Fruit fly (Drosophila melanogaster) whole organism, pupa: ENCODE data around the gene Atu.

Experiments used
- CG10348 ChIP-seq: fragments of 200-800 bp; sonication (Bioruptor generic); IDR thresholded peaks from 2 replicates; pipeline ENCODE4 v1.3.6; 2022; ENCODE audit warnings: missing biosample characterization, missing genetic modification characterization
- CG12605 ChIP-seq: fragments of 200-800 bp; sonication (Bioruptor generic); IDR thresholded peaks from 2 replicates; pipeline ENCODE4 v1.3.6; 2022; ENCODE audit warnings: missing biosample characterization, missing genetic modification characterization
- CG13204 ChIP-seq: fragments of 200-800 bp; sonication (Bioruptor generic); optimal IDR thresholded peaks from 2 replicates; lab custom pipeline; 2018; ENCODE audit warnings: missing biosample characterization, mild to moderate bottlenecking, missing genetic modification characterization, moderate library complexity
- CG14655 ChIP-seq: fragments of 200-800 bp; sonication (Bioruptor generic); optimal IDR thresholded peaks from 3 replicates; lab custom pipeline; 2017; ENCODE audit warnings: mild to moderate bottlenecking, missing biosample characterization, missing genetic modification reagents, missing genetic modification characterization
- CG15710 ChIP-seq: fragments of 200-800 bp; sonication (Bioruptor generic); optimal IDR thresholded peaks from 2 replicates; lab custom pipeline; 2018; ENCODE audit warnings: missing biosample characterization, mild to moderate bottlenecking, missing genetic modification characterization, moderate library complexity
- CG17806 ChIP-seq: fragments of 200-800 bp; sonication (Bioruptor generic); optimal IDR thresholded peaks from 2 replicates; lab custom pipeline; 2018; ENCODE audit warnings: missing biosample characterization, mild to moderate bottlenecking, missing genetic modification characterization, moderate library complexity
- CG32121 ChIP-seq: fragments of 200-800 bp; sonication (Bioruptor generic); IDR thresholded peaks from 2 replicates; pipeline ENCODE4 v1.3.6; 2022; ENCODE audit warnings: missing biosample characterization, missing genetic modification characterization
- CG34367 ChIP-seq: fragments of 200-800 bp; sonication (Bioruptor generic); optimal IDR thresholded peaks from 2 replicates; lab custom pipeline; 2018; ENCODE audit warnings: missing biosample characterization, mild to moderate bottlenecking, missing genetic modification characterization
- CG4496 ChIP-seq: fragments of 200-800 bp; sonication (Bioruptor generic); IDR thresholded peaks from 3 replicates; pipeline ENCODE4 v1.3.6; 2022; ENCODE audit warnings: missing biosample characterization, missing genetic modification characterization
- CG8159 ChIP-seq: fragments of 200-800 bp; sonication (Bioruptor generic); optimal IDR thresholded peaks from 3 replicates; lab custom pipeline; 2018; ENCODE audit warnings: missing biosample characterization, mild to moderate bottlenecking, missing genetic modification characterization, moderate library complexity
- CG8301 ChIP-seq: fragments of 200-800 bp; sonication (Bioruptor generic); optimal IDR thresholded peaks from 2 replicates; lab custom pipeline; 2018; ENCODE audit warnings: missing biosample characterization, mild to moderate bottlenecking, missing genetic modification characterization
- CG9948 ChIP-seq: fragments of 200-800 bp; sonication (Bioruptor generic); optimal IDR thresholded peaks from 2 replicates; lab custom pipeline; 2018; ENCODE audit warnings: missing biosample characterization, mild to moderate bottlenecking, missing genetic modification characterization, moderate library complexity
- D1 ChIP-seq: fragments of 200-800 bp; sonication (Bioruptor generic); optimal IDR thresholded peaks from 2 replicates; lab custom pipeline; 2018; ENCODE audit warnings: missing biosample characterization, mild to moderate bottlenecking, missing genetic modification characterization, moderate library complexity
- EcR ChIP-seq: fragments of 200-800 bp; sonication (Bioruptor generic); optimal IDR thresholded peaks from 3 replicates; lab custom pipeline; 2019; ENCODE audit warnings: missing biosample characterization, missing genetic modification characterization, mild to moderate bottlenecking, moderate library complexity, missing genetic modification reagents
- Ets98B ChIP-seq: fragments of 200-800 bp; sonication (Bioruptor generic); IDR thresholded peaks from 2 replicates; pipeline ENCODE4 v1.3.6; 2022; ENCODE audit warnings: missing biosample characterization, missing genetic modification characterization
- Pif1A ChIP-seq: fragments of 200-800 bp; sonication (Bioruptor generic); optimal IDR thresholded peaks from 3 replicates; lab custom pipeline; 2016; ENCODE audit warnings: missing biosample characterization, missing genetic modification characterization
- Pif1B ChIP-seq: fragments of 200-800 bp; sonication (Bioruptor generic); optimal IDR thresholded peaks from 3 replicates; lab custom pipeline; 2016; ENCODE audit warnings: missing biosample characterization, missing genetic modification characterization
- Snoo ChIP-seq: fragments of 200-800 bp; sonication (Bioruptor generic); optimal IDR thresholded peaks from 3 replicates; lab custom pipeline; 2017; ENCODE audit warnings: missing biosample characterization, mild to moderate bottlenecking, missing genetic modification characterization, inconsistent platforms
- fd96Ca ChIP-seq: fragments of 200-800 bp; sonication (Bioruptor generic); IDR thresholded peaks from 3 replicates; pipeline ENCODE4 v1.3.6; 2022; ENCODE audit warnings: missing biosample characterization, missing genetic modification characterization
- gl ChIP-seq: fragments of 200-800 bp; sonication (Bioruptor generic); optimal IDR thresholded peaks from 2 replicates; lab custom pipeline; 2018; ENCODE audit warnings: missing biosample characterization, mild to moderate bottlenecking, missing genetic modification characterization
- rn ChIP-seq: fragments of 200-800 bp; sonication (Bioruptor generic); IDR thresholded peaks from 2 replicates; pipeline ENCODE4 v1.3.6; 2022; ENCODE audit warnings: missing biosample characterization, missing genetic modification characterization

The Atu gene

dm6 chr3R:5658984-5659802 lies 46.0 kb downstream of the Atu start:
- TF ChIP-seq D1 (tag; lab: Kevin White, UChicago) (no peak), rn (GFP tag; lab: Robert Waterston, UW) (no peak), fd96Ca (GFP tag; lab: Robert Waterston, UW) (no peak; the same call in 2 of the 3 replicates), CG12605 (GFP tag; lab: Robert Waterston, UW) (no peak), gl (no peak), CG13204 (GFP tag; lab: Kevin White, UChicago) (no peak), CG34367 (tag; lab: Kevin White, UChicago) (no peak), CG17806 (tag; lab: Kevin White, UChicago) (no peak), CG14655 (GFP tag; lab: Kevin White, UChicago) (no peak), Snoo (tag; lab: Kevin White, UChicago) (no peak), CG8301 (tag; lab: Kevin White, UChicago) (no peak), Pif1B (no peak), EcR (GFP tag; lab: Kevin White, UChicago) (peak; percentile 62), CG4496 (peak; percentile 8; the same call in 1 of the 3 replicates), Ets98B (0 out of 2 replicates have a peak, but pooled peaks have one; percentile 19), Pif1A (GFP tag; lab: Kevin White, UChicago) (no peak), CG8159 (tag; lab: Kevin White, UChicago) (no peak), CG32121 (GFP tag; lab: Robert Waterston, UW) (peak; percentile 27; the same call in 1 of the 2 replicates), CG10348 (no peak)

dm6 chr3R:5659829-5660197 lies 46.7 kb downstream of the Atu start, which contains the start of gene CG2182:
TSS of gene CG2182 (minus strand) at chr3R:5659912.
- TF ChIP-seq CG14655 (GFP tag; lab: Kevin White, UChicago) = no peak
- no peak for TF ChIP-seq CG15710
- no peak for TF ChIP-seq CG10348
- TF ChIP-seq, all 21 proteins: peak for 0

- peak; percentile 37 for TF ChIP-seq CG8159 (tag; lab: Kevin White, UChicago)
- TF ChIP-seq CG15710 = peak; percentile 22
- TF ChIP-seq D1 (tag; lab: Kevin White, UChicago) = no peak
- peak; percentile 47; the same call in 2 of the 3 replicates for TF ChIP-seq CG4496
- peak; percentile 45 for TF ChIP-seq CG9948 (tag; lab: Kevin White, UChicago)
- no peak for TF ChIP-seq CG8301 (tag; lab: Kevin White, UChicago)
- TF ChIP-seq Pif1A (GFP tag; lab: Kevin White, UChicago) = no peak
- TF ChIP-seq CG32121 (GFP tag; lab: Robert Waterston, UW) = no peak
- no peak for TF ChIP-seq CG12605 (GFP tag; lab: Robert Waterston, UW)
- TF ChIP-seq fd96Ca (GFP tag; lab: Robert Waterston, UW) = no peak
- TF ChIP-seq Pif1B = no peak
- no peak for TF ChIP-seq EcR (GFP tag; lab: Kevin White, UChicago)
- TF ChIP-seq gl = no peak
- 0 out of 2 replicates have a peak, but pooled peaks have one; percentile 6 for TF ChIP-seq Ets98B
- peak; percentile 20 for TF ChIP-seq CG17806 (tag; lab: Kevin White, UChicago)
- peak; percentile 33 for TF ChIP-seq Snoo (tag; lab: Kevin White, UChicago)
- TF ChIP-seq, all 21 proteins: peak for 7
These were observed 47.2 kb downstream of the Atu start, which contains the start of gene Wdr33 for dm6 chr3R:5660198-5660893. TSS of gene Wdr33 (plus strand) at chr3R:5660635.
